Worm (Caenorhabditis elegans): Measurements from ENCODE around the gene dyci-1.

DNA sequence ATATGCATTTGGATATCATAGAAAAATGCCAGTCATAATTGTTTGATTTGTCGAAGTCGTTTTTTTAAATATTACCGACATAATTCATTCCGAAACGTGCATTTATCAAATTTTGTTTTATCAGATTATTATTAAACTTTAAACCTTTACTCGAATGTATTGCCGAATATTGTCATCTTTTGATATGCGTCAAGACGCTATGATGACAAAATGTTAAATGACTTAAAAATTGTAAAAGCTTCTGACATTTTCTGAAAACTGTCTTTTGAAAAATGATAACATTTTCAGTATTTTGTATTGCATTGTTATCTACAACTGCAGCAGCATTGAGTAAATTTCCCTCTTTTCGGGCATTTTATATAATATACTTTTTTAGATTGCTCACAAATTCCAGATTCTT lies 39.5 kb upstream of the dyci-1 start, which contains the start of gene H20E11.3:
- TF ChIP-seq R02D3.7 (tag; optimal IDR thresholded peaks at IDR 0.05) (no peak), attf-4 (tag; optimal IDR thresholded peaks at IDR 0.05) (no peak), mdl-1 (tag; optimal IDR thresholded peaks at IDR 0.05) (no peak)

All from whole organism, L4 larva.